Worm (Caenorhabditis elegans): ENCODE results near the gene pcm-1.

DNA sequence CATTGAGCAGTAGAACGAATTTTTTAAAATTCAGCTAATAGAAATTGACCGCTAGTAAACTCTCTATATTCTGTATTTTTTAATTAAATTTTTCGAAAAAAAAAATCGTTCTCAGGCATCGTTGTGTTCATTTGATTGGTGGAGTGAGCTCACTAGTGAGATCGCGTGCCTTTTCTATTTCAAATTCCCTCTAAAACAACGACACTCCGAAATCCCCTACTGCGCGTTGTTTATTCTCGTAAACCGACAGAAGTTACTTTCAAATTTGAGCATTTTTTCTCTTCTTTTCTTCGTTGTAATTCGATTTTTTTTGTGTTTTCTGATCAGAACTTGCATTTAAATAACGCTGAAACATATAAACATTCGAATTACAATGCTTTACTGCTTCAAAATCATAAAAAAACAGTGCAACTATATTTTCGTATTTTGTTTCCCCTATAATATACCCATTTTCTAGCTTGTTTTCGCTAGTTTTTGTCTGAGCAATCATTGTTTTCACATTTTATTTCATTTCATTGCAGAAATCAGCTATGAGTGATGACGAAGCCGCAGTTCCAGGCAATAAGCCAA is 24.1 kb downstream of the pcm-1 start, which contains the start of gene syf-3:
- TF ChIP-seq W03F9.2 (tag; optimal IDR thresholded peaks at IDR 0.05) (no peak), dao-5 (tag; optimal IDR thresholded peaks at IDR 0.05) (no peak), him-1 (tag; optimal IDR thresholded peaks at IDR 0.05) (no peak)
